Fruit fly (Drosophila melanogaster): ENCODE results near the gene CG13075.

DNA sequence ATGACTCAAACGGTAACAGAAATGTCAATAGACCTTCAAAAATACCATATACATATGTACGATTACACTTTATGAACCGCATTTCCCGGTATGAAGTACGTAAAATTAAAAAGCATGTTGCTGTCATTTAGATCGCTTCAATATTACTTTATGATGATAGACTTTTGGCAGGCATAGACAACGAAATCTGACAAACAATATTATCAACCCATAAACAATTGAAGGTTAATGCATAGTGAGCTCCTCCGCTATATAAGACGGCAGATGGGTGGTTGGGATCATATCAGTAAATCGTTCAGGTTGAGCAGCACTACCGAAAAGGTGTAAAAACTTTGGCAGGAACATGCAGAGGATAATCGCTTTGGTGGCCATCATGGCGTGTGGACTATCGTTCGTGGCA is at the start of gene CG13075:
- TF ChIP-seq psq (optimal IDR thresholded peaks at IDR 0.05) = no peak
- no peak for TF ChIP-seq ttk (optimal IDR thresholded peaks at IDR 0.05)
